Worm (Caenorhabditis elegans) whole organism, L4 larva: Measurements from ENCODE around the gene fip-2.

Experiments
- F10B5.3 ChIP-seq: sonication (generic microtip); optimal IDR thresholded peaks from 2 replicates; lab custom pipeline; 2016; ENCODE audit warnings: mild to moderate bottlenecking, missing genetic modification characterization, missing compliant biosample characterization
- T20F7.1 ChIP-seq: fragments of 200-800 bp; sonication (Bioruptor generic); optimal IDR thresholded peaks from 2 replicates; lab custom pipeline; 2018; ENCODE audit warnings: mild to moderate bottlenecking, missing genetic modification characterization, missing compliant biosample characterization
- Y48G9A.11 ChIP-seq: fragments of 200-800 bp; sonication (Bioruptor generic); IDR thresholded peaks from 2 replicates; pipeline ENCODE4 v1.3.6; 2022; ENCODE audit warnings: missing genetic modification reagents, missing genetic modification characterization, missing compliant biosample characterization
- ZK337.2 ChIP-seq: fragments of 200-800 bp; sonication (Bioruptor generic); IDR thresholded peaks from 2 replicates; pipeline ENCODE4 v1.3.6; 2022; ENCODE audit warnings: missing genetic modification reagents, missing genetic modification characterization, missing compliant biosample characterization
- ZK546.5 ChIP-seq, 2 experiments: sonication (generic microtip); optimal IDR thresholded peaks; 2 replicates each; lab custom pipeline; 2017; ENCODE audit warnings: missing biosample characterization in 2 of 2, missing genetic modification characterization in 2 of 2
- aha-1 ChIP-seq: fragments of 150-350 bp; peaks from one replicate; lab custom pipeline; 2014; ENCODE audit warnings: missing biosample characterization, missing genetic modification characterization
- ama-1 ChIP-seq: fragments of 150-350 bp; optimal IDR thresholded peaks from 2 replicates; lab custom pipeline; 2014; ENCODE audit warnings: inconsistent platforms, mixed read lengths
- ceh-20 ChIP-seq: fragments of 200-800 bp; sonication (Bioruptor generic); IDR thresholded peaks from 2 replicates; pipeline ENCODE4 v1.3.6; 2022; ENCODE audit warnings: missing genetic modification reagents, missing genetic modification characterization, missing compliant biosample characterization
- daf-16 ChIP-seq, 3 experiments: sonication (generic microtip); optimal IDR thresholded peaks; 2 replicates each; lab custom pipeline; 2016 to 2017; ENCODE audit warnings: missing genetic modification characterization in 3 of 3, missing genetic modification reagents in 3 of 3, mild to moderate bottlenecking in 2 of 3, missing compliant biosample characterization in 2 of 3, missing biosample characterization in 1 of 3, moderate library complexity in 1 of 3
- dmd-9 ChIP-seq: fragments of 200-800 bp; sonication (Bioruptor generic); IDR thresholded peaks from 2 replicates; pipeline ENCODE4 v1.3.6; 2022; ENCODE audit warnings: missing genetic modification reagents, missing genetic modification characterization, missing compliant biosample characterization
- dpl-1 ChIP-seq: fragments of 150-350 bp; optimal IDR thresholded peaks from 2 replicates; lab custom pipeline; 2014; ENCODE audit warnings: missing biosample characterization, missing genetic modification reagents, missing genetic modification characterization
- duxl-1 ChIP-seq: sonication (generic microtip); optimal IDR thresholded peaks from 2 replicates; lab custom pipeline; 2016; ENCODE audit warnings: mild to moderate bottlenecking, missing genetic modification characterization, moderate library complexity, missing compliant biosample characterization; ENCODE audit not compliant: poor library complexity
- dve-1 ChIP-seq: sonication (generic microtip); optimal IDR thresholded peaks from 2 replicates; lab custom pipeline; 2017; ENCODE audit warnings: antibody characterized with exemption, mild to moderate bottlenecking, missing genetic modification characterization, missing compliant biosample characterization; ENCODE audit not compliant: insufficient read depth
- egl-27 ChIP-seq: sonication (generic microtip); optimal IDR thresholded peaks from 3 replicates; lab custom pipeline; 2017; ENCODE audit warnings: missing biosample characterization, missing genetic modification reagents, missing genetic modification characterization
- hif-1 ChIP-seq, 2 experiments: sonication (generic microtip); optimal IDR thresholded peaks; 2 replicates each; lab custom pipeline; 2016 to 2017; ENCODE audit warnings: missing compliant biosample characterization in 2 of 2, missing genetic modification characterization in 2 of 2, missing genetic modification reagents in 2 of 2, missing genotype in 2 of 2, mild to moderate bottlenecking in 1 of 2
- hlh-30 ChIP-seq: sonication (generic microtip); optimal IDR thresholded peaks from 2 replicates; lab custom pipeline; 2017; ENCODE audit warnings: antibody characterized with exemption, mild to moderate bottlenecking, missing genetic modification characterization, missing compliant biosample characterization; ENCODE audit not compliant: insufficient read depth
- jun-1 ChIP-seq: fragments of 150-350 bp; optimal IDR thresholded peaks from 2 replicates; lab custom pipeline; 2014; ENCODE audit warnings: missing biosample characterization, missing genetic modification reagents, missing genetic modification characterization
- mdl-1 ChIP-seq, 2 experiments: fragments of 150-350 bp in 1 of 2; sonication (generic microtip) in 1 of 2; optimal IDR thresholded peaks; 2 replicates each; lab custom pipeline; 2014 to 2017; ENCODE audit warnings: missing biosample characterization in 2 of 2, missing genetic modification characterization in 2 of 2
- mxl-2 ChIP-seq: fragments of 200-800 bp; sonication (Bioruptor generic); conservative IDR thresholded peaks from 2 replicates; pipeline ENCODE4 v1.3.6; 2022; ENCODE audit warnings: missing genetic modification reagents, missing genetic modification characterization, missing compliant biosample characterization
- nhr-10 ChIP-seq: fragments of 150-350 bp; optimal IDR thresholded peaks from 2 replicates; lab custom pipeline; 2014; ENCODE audit warnings: missing biosample characterization, missing genetic modification characterization
- nhr-102 ChIP-seq: sonication (generic microtip); optimal IDR thresholded peaks from 2 replicates; lab custom pipeline; 2016; ENCODE audit warnings: mild to moderate bottlenecking, missing genetic modification characterization, moderate library complexity, missing compliant biosample characterization
- pha-4 ChIP-seq, 2 experiments: fragments of 150-350 bp in 1 of 2; fragments of 200-800 bp in 1 of 2; sonication (Bioruptor generic) in 1 of 2; IDR thresholded peaks in 1 of 2; optimal IDR thresholded peaks in 1 of 2; 2 replicates each; pipeline versions ENCODE4 v1.3.6 to Lab custom; 2014 to 2022; ENCODE audit warnings: missing genetic modification characterization in 2 of 2, missing genetic modification reagents in 2 of 2, missing biosample characterization in 1 of 2, missing compliant biosample characterization in 1 of 2
- saeg-2 ChIP-seq: fragments of 200-800 bp; sonication (Bioruptor generic); IDR thresholded peaks from 2 replicates; pipeline ENCODE4 v1.3.6; 2022; ENCODE audit warnings: missing genetic modification reagents, missing genetic modification characterization, missing compliant biosample characterization
- snpc-1.2 ChIP-seq: fragments of 200-800 bp; sonication (Bioruptor generic); IDR thresholded peaks from 2 replicates; pipeline ENCODE4 v1.3.6; 2022; ENCODE audit warnings: missing genetic modification reagents, missing genetic modification characterization, missing compliant biosample characterization
- unc-130 ChIP-seq: sonication (generic microtip); optimal IDR thresholded peaks from 2 replicates; lab custom pipeline; 2016; ENCODE audit warnings: missing genetic modification reagents, missing genetic modification characterization, missing compliant biosample characterization
- unc-62 ChIP-seq, 3 experiments: fragments of 150-350 bp in 1 of 3; sonication (generic microtip); optimal IDR thresholded peaks in 2 of 3; peaks in 1 of 3; 1 replicate in 1 of 3; 2 replicates in 2 of 3; lab custom pipeline; 2014 to 2017; ENCODE audit warnings: missing biosample characterization in 3 of 3, missing genetic modification characterization in 3 of 3, missing genetic modification reagents in 3 of 3, missing genotype in 1 of 3
- zfp-2 ChIP-seq: sonication (generic microtip); optimal IDR thresholded peaks from 2 replicates; lab custom pipeline; 2016; ENCODE audit warnings: mild to moderate bottlenecking, missing genetic modification characterization, missing compliant biosample characterization
- zip-2 ChIP-seq: fragments of 150-350 bp; optimal IDR thresholded peaks from 2 replicates; lab custom pipeline; 2014; ENCODE audit warnings: missing biosample characterization, missing genetic modification characterization
- ztf-7 ChIP-seq: fragments of 150-350 bp; optimal IDR thresholded peaks from 2 replicates; lab custom pipeline; 2014; ENCODE audit warnings: missing biosample characterization, missing genetic modification characterization

fip-2 gene

ce11 chrV:9067678-9068077 is at the start of gene fip-2:
fip-2 (plus strand) TSS chrV:9067978.
- TF ChIP-seq ZK546.5 (tag; optimal IDR thresholded peaks at IDR 0.05; lab: Kevin White, UChicago) (no peak), mdl-1 (tag; optimal IDR thresholded peaks at IDR 0.05; lab: Kevin White, UChicago) (no peak), dpl-1 (no peak), hif-1 (tag; optimal IDR thresholded peaks at IDR 0.05; lab: Kevin White, UChicago) (no peak), saeg-2 (GFP tag; lab: Robert Waterston, UW) (no peak), hlh-30 (tag; lab: Kevin White, UChicago) (no peak), Y48G9A.11 (GFP tag; lab: Robert Waterston, UW) (no peak), dmd-9 (GFP tag; lab: Robert Waterston, UW) (no peak), nhr-10 (no peak), ceh-20 (GFP tag; lab: Robert Waterston, UW) (no peak), pha-4 (GFP tag; IDR thresholded peaks at IDR 0.05; lab: Robert Waterston, UW) (no peak), pha-4 (tag; optimal IDR thresholded peaks at IDR 0.05; lab: Kevin White, UChicago) (no peak), daf-16 (GFP tag; optimal IDR thresholded peaks at IDR 0.05; lab: Kevin White, UChicago) (no peak), daf-16 (tag; optimal IDR thresholded peaks at IDR 0.05; lab: Kevin White, UChicago) (no peak), mxl-2 (no peak), nhr-102 (tag; lab: Kevin White, UChicago) (no peak), snpc-1.2 (GFP tag; lab: Robert Waterston, UW) (no peak), ama-1 (lab: Kevin White, UChicago) (no peak), duxl-1 (tag; lab: Kevin White, UChicago) (no peak)

ce11 chrV:9018871-9019270 is 48.9 kb upstream of the fip-2 start:
- peak in 1 of 2 experiments; percentile 97 for TF ChIP-seq unc-62 (GFP tag; optimal IDR thresholded peaks at IDR 0.05 in 1 of 2; lab: Kevin White, UChicago)
- no peak for TF ChIP-seq unc-62 (tag; optimal IDR thresholded peaks at IDR 0.05; lab: Kevin White, UChicago)
- TF ChIP-seq egl-27 (tag; lab: Kevin White, UChicago), result no peak

ce11 chrV:9022078-9022477 is 45.7 kb upstream of the fip-2 start, which contains the start of gene oac-41:
oac-41 (minus strand) TSS chrV:9022178.
- TF ChIP-seq zip-2 (tag; lab: Kevin White, UChicago), result no peak
- no peak for TF ChIP-seq T20F7.1
- TF ChIP-seq nhr-10, result no peak
- TF ChIP-seq jun-1, result no peak
- TF ChIP-seq zfp-2, result no peak
- no peak for TF ChIP-seq snpc-1.2 (GFP tag; lab: Robert Waterston, UW)
- TF ChIP-seq nhr-102 (tag; lab: Kevin White, UChicago), result no peak
- no peak for TF ChIP-seq ztf-7 (tag; lab: Kevin White, UChicago)
- TF ChIP-seq Y48G9A.11 (GFP tag; lab: Robert Waterston, UW), result no peak

- TF ChIP-seq unc-62 (GFP tag; optimal IDR thresholded peaks at IDR 0.05 in 1 of 2; lab: Kevin White, UChicago) (peak in 1 of 2 experiments; percentile 58), unc-62 (tag; optimal IDR thresholded peaks at IDR 0.05; lab: Kevin White, UChicago) (no peak), dve-1 (no peak)
Measured at ce11 chrV:9024713-9025112, 43.1 kb upstream of the fip-2 start, which contains the start of gene bus-1. bus-1 (minus strand) TSS chrV:9024813.

ce11 chrV:9030248-9030647 is 37.5 kb upstream of the fip-2 start, which contains the start of gene C25E10.5:
C25E10.5 (plus strand) TSS chrV:9030548.
- no peak for TF ChIP-seq F10B5.3
- TF ChIP-seq ZK337.2, result no peak

ce11 chrV:9033267-9033666 is 34.5 kb upstream of the fip-2 start, which contains the start of gene C25E10.4:
C25E10.4 (plus strand) TSS chrV:9033567.
- TF ChIP-seq unc-130 (GFP tag; lab: Kevin White, UChicago), result no peak
- TF ChIP-seq aha-1 (tag; lab: Kevin White, UChicago), result peak; percentile 37
